Worm (Caenorhabditis elegans): ENCODE data around the gene glr-2.

glr-2 gene

ce11 chrIII:7141285-7141715 is 3.5 kb downstream of the glr-2 start (continued):
- TF ChIP-seq Y53G8AR.9 (GFP tag; conservative IDR thresholded peaks at IDR 0.05) (peak; percentile 73), tbx-9 (tag; optimal IDR thresholded peaks at IDR 0.05; ENCODE audit: borderline replicate concordance) (peak; percentile 11), snpc-1.1 (tag; optimal IDR thresholded peaks at IDR 0.05; ENCODE audit: insufficient read depth) (peak; percentile 100), Y95B8A.8 (GFP tag; IDR thresholded peaks at IDR 0.05) (0 out of 2 replicates have a peak, but pooled peaks have one; percentile 49), ztf-26 (tag; optimal IDR thresholded peaks at IDR 0.05) (peak; percentile 1), lir-1 (GFP tag; conservative IDR thresholded peaks at IDR 0.05) (peak; percentile 49; the same call in 1 of the 2 replicates), lin-35 (GFP tag; optimal IDR thresholded peaks at IDR 0.05) (peak in 1 of 3 experiments; percentile 27), Y53F4B.3 (GFP tag; IDR thresholded peaks at IDR 0.05) (no peak), atf-7 (tag; optimal IDR thresholded peaks at IDR 0.05) (peak; percentile 63), nhr-120 (GFP tag; IDR thresholded peaks at IDR 0.05) (no peak), ceh-58 (GFP tag; IDR thresholded peaks at IDR 0.05) (no peak), somi-1 (GFP tag; optimal IDR thresholded peaks at IDR 0.05) (no peak), bed-1 (GFP tag; IDR thresholded peaks at IDR 0.05) (no peak), cebp-1 (GFP tag; IDR thresholded peaks at IDR 0.05) (no peak), cebp-1 (tag; optimal IDR thresholded peaks at IDR 0.05) (peak; percentile 64), hmg-20 (GFP tag; IDR thresholded peaks at IDR 0.05) (0 out of 2 replicates have a peak, but pooled peaks have one; percentile 31), nfya-1 (tag; optimal IDR thresholded peaks at IDR 0.05; ENCODE audit: borderline replicate concordance, insufficient read depth) (no peak), mxl-1 (tag; optimal IDR thresholded peaks at IDR 0.05) (peak; percentile 6), unc-62 (GFP tag; optimal IDR thresholded peaks at IDR 0.05) (no peak), B0019.2 (GFP tag; conservative IDR thresholded peaks at IDR 0.05) (no peak), efl-1 (GFP tag; optimal IDR thresholded peaks at IDR 0.05) (no peak), madf-10 (tag; optimal IDR thresholded peaks at IDR 0.05) (peak; percentile 67), snpc-1.3 (tag; optimal IDR thresholded peaks at IDR 0.05; ENCODE audit: insufficient read depth) (peak; percentile 95), B0261.1 (tag; optimal IDR thresholded peaks at IDR 0.05) (peak; percentile 3), K12H6.12 (tag; optimal IDR thresholded peaks at IDR 0.05) (no peak), dpff-1 (tag; optimal IDR thresholded peaks at IDR 0.05) (peak; percentile 90), gei-17 (GFP tag; optimal IDR thresholded peaks at IDR 0.05) (peak; percentile 49), ccch-3 (GFP tag; optimal IDR thresholded peaks at IDR 0.05) (no peak), aptf-3 (GFP tag; IDR thresholded peaks at IDR 0.05) (no peak), hsf-1 (GFP tag; IDR thresholded peaks at IDR 0.05) (peak; percentile 75), madf-8 (GFP tag; conservative IDR thresholded peaks at IDR 0.05) (0 out of 2 replicates have a peak, but pooled peaks have one; percentile 16), F10E7.11 (tag; optimal IDR thresholded peaks at IDR 0.05) (no peak), ekl-4 (GFP tag; IDR thresholded peaks at IDR 0.05) (peak; percentile 92), ztf-22 (GFP tag; optimal IDR thresholded peaks at IDR 0.05) (no peak), Y56A3A.18 (GFP tag; IDR thresholded peaks at IDR 0.05) (peak; percentile 72; the same call in 1 of the 2 replicates), madf-3 (GFP tag; IDR thresholded peaks at IDR 0.05) (no peak), rec-8 (tag; optimal IDR thresholded peaks at IDR 0.05) (no peak), snpc-4 (GFP tag; optimal IDR thresholded peaks at IDR 0.05) (peak; percentile 98), snpc-4 (tag; optimal IDR thresholded peaks at IDR 0.05) (peak; percentile 98 to 100 (median 99))

- no peak for TF ChIP-seq zfh-2 (GFP tag; conservative IDR thresholded peaks at IDR 0.05)
- no peak for TF ChIP-seq F57C9.4 (tag; optimal IDR thresholded peaks at IDR 0.05)
- TF ChIP-seq madf-3 (GFP tag; IDR thresholded peaks at IDR 0.05): peak; percentile 50; the same call in 1 of the 2 replicates
- peak in 1 of 2 experiments; percentile 8 for TF ChIP-seq let-607 (tag; optimal IDR thresholded peaks at IDR 0.05)
- TF ChIP-seq hmg-1.2 (GFP tag; IDR thresholded peaks at IDR 0.05): peak; percentile 88
- TF ChIP-seq lin-35 (GFP tag; optimal IDR thresholded peaks at IDR 0.05): peak in 1 of 3 experiments; percentile 40
- peak; percentile 45 for TF ChIP-seq unc-130 (GFP tag; optimal IDR thresholded peaks at IDR 0.05)
- no peak for TF ChIP-seq F37B4.10 (GFP tag; IDR thresholded peaks at IDR 0.05)
- no peak for TF ChIP-seq lin-40 (tag; optimal IDR thresholded peaks at IDR 0.05)
- no peak for TF ChIP-seq ZK185.1 (tag; optimal IDR thresholded peaks at IDR 0.05; ENCODE audit: poor library complexity, severe bottlenecking)
- no peak for TF ChIP-seq Y79H2A.3 (GFP tag; conservative IDR thresholded peaks at IDR 0.05)
- TF ChIP-seq nhr-80 (tag; optimal IDR thresholded peaks at IDR 0.05): no peak
Observed at ce11 chrIII:7140228-7140710, 4.5 kb downstream of the glr-2 start.
